Fruit fly (Drosophila melanogaster) whole organism, embryonic: ENCODE data around the gene kirre.

ENCODE experiments used
- Abd-B ChIP-seq: fragments of 200-800 bp; sonication (Bioruptor generic); optimal IDR thresholded peaks from 2 replicates; lab custom pipeline; 2018; ENCODE audit warnings: missing biosample characterization, mild to moderate bottlenecking, missing genetic modification characterization, moderate library complexity
- Awh ChIP-seq: fragments of 200-800 bp; sonication (Bioruptor generic); IDR thresholded peaks from 2 replicates; pipeline ENCODE4, ENCODE4 v1.3.6; 2022; ENCODE audit warnings: missing biosample characterization, missing genetic modification characterization
- Bteb2 ChIP-seq: fragments of 200-800 bp; sonication (Bioruptor generic); optimal IDR thresholded peaks from 2 replicates; lab custom pipeline; 2016; ENCODE audit warnings: missing biosample characterization, missing genetic modification characterization
- CG10462 ChIP-seq: fragments of 200-800 bp; sonication (Bioruptor generic); optimal IDR thresholded peaks from 2 replicates; lab custom pipeline; 2016; ENCODE audit warnings: missing biosample characterization, missing genetic modification characterization
- CG10654 ChIP-seq: fragments of 200-800 bp; sonication (Bioruptor generic); optimal IDR thresholded peaks from 2 replicates; lab custom pipeline; 2016; ENCODE audit warnings: missing biosample characterization, missing genetic modification characterization
- CG11504 ChIP-seq: fragments of 200-800 bp; sonication (Bioruptor generic); optimal IDR thresholded peaks from 3 replicates; lab custom pipeline; 2019; ENCODE audit warnings: missing biosample characterization, mild to moderate bottlenecking, missing genetic modification characterization, moderate library complexity
- CG12391 ChIP-seq: fragments of 200-800 bp; sonication (Bioruptor generic); optimal IDR thresholded peaks from 3 replicates; lab custom pipeline; 2018; ENCODE audit warnings: missing biosample characterization, mild to moderate bottlenecking, missing genetic modification characterization, moderate library complexity
- CG13894 ChIP-seq: fragments of 200-800 bp; sonication (Bioruptor generic); optimal IDR thresholded peaks from 3 replicates; lab custom pipeline; 2018; ENCODE audit warnings: missing biosample characterization, mild to moderate bottlenecking, missing genetic modification characterization, moderate library complexity
- CG14441 ChIP-seq: fragments of 200-800 bp; sonication (Bioruptor generic); IDR thresholded peaks from 2 replicates; pipeline ENCODE4 v1.3.6; 2022; ENCODE audit warnings: missing biosample characterization, missing genetic modification characterization
- CG2678 ChIP-seq: fragments of 200-800 bp; sonication (Bioruptor generic); optimal IDR thresholded peaks from 3 replicates; lab custom pipeline; 2019; ENCODE audit warnings: missing biosample characterization, mild to moderate bottlenecking, missing genetic modification characterization, moderate library complexity
- CG3281 ChIP-seq: fragments of 200-800 bp; sonication (Bioruptor generic); optimal IDR thresholded peaks from 3 replicates; lab custom pipeline; 2017; ENCODE audit warnings: missing biosample characterization, mild to moderate bottlenecking, missing genetic modification characterization
- CG33213 ChIP-seq: fragments of 200-800 bp; sonication (Bioruptor generic); optimal IDR thresholded peaks from 3 replicates; lab custom pipeline; 2016; ENCODE audit warnings: missing biosample characterization, missing genetic modification characterization
- CG3847 ChIP-seq: fragments of 200-800 bp; sonication (Bioruptor generic); IDR thresholded peaks from 2 replicates; pipeline ENCODE4 v1.3.6; 2022; ENCODE audit warnings: missing biosample characterization, missing genetic modification characterization
- CG4328 ChIP-seq: fragments of 200-800 bp; sonication (Bioruptor generic); optimal IDR thresholded peaks from 3 replicates; lab custom pipeline; 2017; ENCODE audit warnings: missing biosample characterization, missing genetic modification reagents, missing genetic modification characterization
- CG4424 ChIP-seq: fragments of 200-800 bp; sonication (Bioruptor generic); optimal IDR thresholded peaks from 3 replicates; lab custom pipeline; 2016; ENCODE audit warnings: missing biosample characterization, missing genetic modification characterization
- CG8281 ChIP-seq: fragments of 200-800 bp; sonication (Bioruptor generic); optimal IDR thresholded peaks from 2 replicates; lab custom pipeline; 2018; ENCODE audit warnings: missing biosample characterization, mild to moderate bottlenecking, missing genetic modification characterization, moderate library complexity
- CkIIα-i1 ChIP-seq: fragments of 200-800 bp; sonication (Bioruptor generic); IDR thresholded peaks from 2 replicates; pipeline ENCODE4 v1.3.6; 2022; ENCODE audit warnings: missing biosample characterization, missing genetic modification characterization
- Deaf1 ChIP-seq: fragments of 200-800 bp; optimal IDR thresholded peaks from 3 replicates; lab custom pipeline; 2019; ENCODE audit warnings: missing biosample characterization, mild to moderate bottlenecking, missing genetic modification characterization, moderate library complexity
- Dip2 ChIP-seq: fragments of 200-800 bp; sonication (Bioruptor generic); IDR thresholded peaks from 2 replicates; pipeline ENCODE4 v1.3.6; 2022; ENCODE audit warnings: missing biosample characterization, missing genetic modification characterization
- Doc3 ChIP-seq: fragments of 200-800 bp; sonication (Bioruptor generic); IDR thresholded peaks from 3 replicates; pipeline ENCODE4 v1.3.6; 2022; ENCODE audit warnings: missing biosample characterization, missing genetic modification characterization; ENCODE audit not compliant: partially characterized antibody
- Gug ChIP-seq: fragments of 200-800 bp; sonication (Bioruptor generic); IDR thresholded peaks from 4 replicates; pipeline ENCODE4 v1.3.6; 2022; ENCODE audit warnings: missing biosample characterization, missing genetic modification characterization
- Hmr ChIP-seq: fragments of 200-800 bp; sonication (Bioruptor generic); optimal IDR thresholded peaks from 3 replicates; lab custom pipeline; 2017; ENCODE audit warnings: mild to moderate bottlenecking, missing biosample characterization, missing genetic modification reagents, missing genetic modification characterization
- Hmx ChIP-seq: fragments of 200-800 bp; sonication (Bioruptor generic); optimal IDR thresholded peaks from 2 replicates; lab custom pipeline; 2016; ENCODE audit warnings: missing biosample characterization, missing genetic modification characterization
- Lpt ChIP-seq: fragments of >200 bp; optimal IDR thresholded peaks from 2 replicates; lab custom pipeline; 2018; ENCODE audit warnings: missing biosample characterization, missing genetic modification characterization
- MBD-R2 ChIP-seq: fragments of 200-800 bp; sonication (Bioruptor generic); IDR thresholded peaks from 2 replicates; pipeline ENCODE4 v1.3.6; 2022; ENCODE audit warnings: missing biosample characterization, missing genetic modification characterization
- MESR4 ChIP-seq: fragments of 200-800 bp; sonication (Bioruptor generic); optimal IDR thresholded peaks from 2 replicates; lab custom pipeline; 2018; ENCODE audit warnings: missing biosample characterization, mild to moderate bottlenecking, missing genetic modification characterization, moderate library complexity
- Mad ChIP-seq: fragments of 200-800 bp; sonication (Bioruptor generic); optimal IDR thresholded peaks from 2 replicates; lab custom pipeline; 2016; ENCODE audit warnings: missing biosample characterization, missing genetic modification characterization
- NfI ChIP-seq: fragments of 200-800 bp; sonication (Bioruptor generic); optimal IDR thresholded peaks from 3 replicates; lab custom pipeline; 2018; ENCODE audit warnings: missing biosample characterization, mild to moderate bottlenecking, missing genetic modification characterization, moderate library complexity
- Pdp1 ChIP-seq, 2 experiments: fragments of 200-800 bp; sonication (Bioruptor generic); optimal IDR thresholded peaks; 3 replicates each; lab custom pipeline; 2016; ENCODE audit warnings: missing biosample characterization in 2 of 2, missing genetic modification characterization in 2 of 2, mild to moderate bottlenecking in 1 of 2, moderate library complexity in 1 of 2
- Xrp1 ChIP-seq: fragments of 200-800 bp; sonication (Bioruptor generic); IDR thresholded peaks from 2 replicates; pipeline ENCODE4 v1.3.6; 2022; ENCODE audit warnings: missing biosample characterization, missing genetic modification characterization
- btn ChIP-seq: fragments of 200-800 bp; sonication (Bioruptor generic); optimal IDR thresholded peaks from 2 replicates; lab custom pipeline; 2016; ENCODE audit warnings: missing biosample characterization, missing genetic modification characterization
- chm ChIP-seq: fragments of 200-800 bp; sonication (Bioruptor generic); IDR thresholded peaks from 2 replicates; pipeline ENCODE4 v1.3.6; 2022; ENCODE audit warnings: missing biosample characterization, missing genetic modification characterization
- danr ChIP-seq: fragments of 200-800 bp; sonication (Bioruptor generic); IDR thresholded peaks from 2 replicates; pipeline ENCODE4 v1.3.6; 2022; ENCODE audit warnings: missing biosample characterization, missing genetic modification characterization
- emc ChIP-seq: fragments of 200-800 bp; sonication (Bioruptor generic); optimal IDR thresholded peaks from 2 replicates; lab custom pipeline; 2016; ENCODE audit warnings: missing biosample characterization, missing genetic modification characterization
- grau ChIP-seq: fragments of 200-800 bp; optimal IDR thresholded peaks from 3 replicates; lab custom pipeline; 2019; ENCODE audit warnings: missing biosample characterization, mild to moderate bottlenecking, missing genetic modification characterization, moderate library complexity
- maf-S ChIP-seq: fragments of 200-800 bp; sonication (Bioruptor generic); optimal IDR thresholded peaks from 2 replicates; lab custom pipeline; 2016; ENCODE audit warnings: missing biosample characterization, missing genetic modification characterization
- mirr ChIP-seq: fragments of 200-800 bp; sonication (Bioruptor generic); optimal IDR thresholded peaks from 3 replicates; lab custom pipeline; 2018; ENCODE audit warnings: missing biosample characterization, mild to moderate bottlenecking, missing genetic modification characterization
- otp ChIP-seq: fragments of 200-800 bp; sonication (Bioruptor generic); IDR thresholded peaks from 3 replicates; pipeline ENCODE4, ENCODE4 v1.3.6; 2022; ENCODE audit warnings: missing biosample characterization, missing genetic modification characterization
- pnt ChIP-seq: fragments of 200-800 bp; sonication (Bioruptor generic); optimal IDR thresholded peaks from 3 replicates; lab custom pipeline; 2016; ENCODE audit warnings: missing biosample characterization, missing genetic modification characterization
- psq ChIP-seq: fragments of 200-800 bp; sonication (Bioruptor generic); optimal IDR thresholded peaks from 2 replicates; lab custom pipeline; 2017; ENCODE audit warnings: missing biosample characterization, missing genetic modification characterization
- rib ChIP-seq: fragments of 200-800 bp; sonication (Bioruptor generic); IDR thresholded peaks from 2 replicates; pipeline ENCODE4 v1.3.6; 2022; ENCODE audit warnings: missing biosample characterization, missing genetic modification characterization
- schlank ChIP-seq: fragments of 200-800 bp; sonication (Bioruptor generic); optimal IDR thresholded peaks from 2 replicates; lab custom pipeline; 2018; ENCODE audit warnings: missing biosample characterization, mild to moderate bottlenecking, missing genetic modification characterization
- sens ChIP-seq: fragments of 200-800 bp; sonication (Bioruptor generic); peaks from one replicate; lab custom pipeline; 2016; ENCODE audit warnings: missing biosample characterization, missing genetic modification characterization
- slp2 ChIP-seq: fragments of 200-800 bp; sonication (Bioruptor generic); optimal IDR thresholded peaks from 2 replicates; lab custom pipeline; 2016; ENCODE audit warnings: missing biosample characterization, missing genetic modification characterization
- sna ChIP-seq: fragments of 200-800 bp; sonication (Bioruptor generic); IDR thresholded peaks from 2 replicates; pipeline ENCODE4 v1.3.6; 2022; ENCODE audit warnings: missing biosample characterization, missing genetic modification characterization; ENCODE audit not compliant: partially characterized antibody
- tap ChIP-seq: fragments of 200-800 bp; optimal IDR thresholded peaks from 3 replicates; lab custom pipeline; 2019; ENCODE audit warnings: missing biosample characterization, mild to moderate bottlenecking, missing genetic modification characterization, moderate library complexity
- trem ChIP-seq: fragments of 200-800 bp; optimal IDR thresholded peaks from 3 replicates; lab custom pipeline; 2019; ENCODE audit warnings: missing biosample characterization, mild to moderate bottlenecking, missing genetic modification characterization, moderate library complexity
- trh ChIP-seq: fragments of 200-800 bp; sonication (Bioruptor generic); optimal IDR thresholded peaks from 2 replicates; lab custom pipeline; 2016; ENCODE audit warnings: missing biosample characterization, missing genetic modification characterization
- vfl ChIP-seq: fragments of 200-800 bp; sonication (Bioruptor generic); optimal IDR thresholded peaks from 2 replicates; lab custom pipeline; 2016; ENCODE audit warnings: missing biosample characterization, missing genetic modification characterization
- wek ChIP-seq: fragments of 200-800 bp; sonication (Bioruptor generic); optimal IDR thresholded peaks from 3 replicates; lab custom pipeline; 2018; ENCODE audit warnings: missing biosample characterization, mild to moderate bottlenecking, missing genetic modification characterization, moderate library complexity
- zen2 ChIP-seq: fragments of 200-800 bp; sonication (Bioruptor generic); IDR thresholded peaks from 3 replicates; pipeline ENCODE4 v1.3.6; 2022; ENCODE audit warnings: missing biosample characterization, missing genetic modification characterization; ENCODE audit not compliant: partially characterized antibody

The kirre gene

DNA sequence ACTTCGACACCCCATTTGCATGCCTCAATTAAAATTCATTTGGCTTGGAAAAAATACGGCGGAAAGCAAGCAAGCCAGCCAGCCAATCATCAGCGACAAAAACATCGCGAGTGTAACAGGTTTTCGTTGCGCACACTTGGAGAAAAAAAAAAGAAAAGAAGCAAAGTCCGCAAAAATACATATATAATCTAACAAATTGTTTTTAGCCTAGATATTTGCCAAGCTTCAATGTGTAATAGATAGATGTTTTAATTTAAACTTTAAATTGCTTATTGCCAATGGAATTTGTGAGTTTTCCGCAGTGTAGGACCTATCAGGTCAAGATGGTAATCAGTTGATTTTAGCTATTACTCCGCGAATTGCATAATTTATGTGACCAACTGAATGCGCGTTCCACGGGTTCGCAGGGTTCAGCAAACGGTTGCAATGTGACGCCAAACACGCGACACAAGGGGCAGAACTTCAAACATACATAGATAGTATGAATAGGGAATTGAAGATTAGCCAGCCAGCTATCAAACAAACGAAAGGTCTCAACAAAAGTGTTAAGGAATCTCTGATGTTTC lies 46.5 kb downstream of the kirre start (continued):
- TF ChIP-seq Xrp1: peak; percentile 89
- TF ChIP-seq mirr (GFP tag; lab: Kevin White, UChicago): peak; percentile 46
- peak; percentile 81 for TF ChIP-seq vfl (GFP tag; lab: Kevin White, UChicago)
- TF ChIP-seq danr (GFP tag; lab: Robert Waterston, UW): peak; percentile 83
- peak; percentile 18 for TF ChIP-seq trem (tag; lab: Kevin White, UChicago)
- peak; percentile 58 for TF ChIP-seq wek
- peak; percentile 70 for TF ChIP-seq slp2 (GFP tag; lab: Kevin White, UChicago)
- TF ChIP-seq btn (GFP tag; lab: Kevin White, UChicago): peak; percentile 75
- TF ChIP-seq emc (GFP tag; lab: Kevin White, UChicago): peak; percentile 80
- TF ChIP-seq Mad: peak; percentile 85
- peak; percentile 80 for TF ChIP-seq NfI (GFP tag; lab: Kevin White, UChicago)
- TF ChIP-seq pnt (GFP tag; lab: Kevin White, UChicago): peak; percentile 79
- peak; percentile 85 for TF ChIP-seq Awh (GFP tag; lab: Robert Waterston, UW)
- TF ChIP-seq CG3281 (GFP tag; lab: Kevin White, UChicago): peak; percentile 88
- peak; percentile 96 for TF ChIP-seq CG14441
- peak; percentile 80 for TF ChIP-seq CG12391
- peak; percentile 85 for TF ChIP-seq CG10654 (GFP tag; lab: Kevin White, UChicago)
- peak; percentile 83 for TF ChIP-seq maf-S (GFP tag; lab: Kevin White, UChicago)
- no peak for TF ChIP-seq sna
- peak; percentile 91 for TF ChIP-seq otp (GFP tag; lab: Robert Waterston, UW)
- peak; percentile 7 for TF ChIP-seq MESR4 (GFP tag; lab: Kevin White, UChicago)
- no peak for TF ChIP-seq Lpt
- TF ChIP-seq CG33213 (GFP tag; lab: Kevin White, UChicago): peak; percentile 88
- TF ChIP-seq Hmr (GFP tag; lab: Kevin White, UChicago): peak; percentile 85
- peak; percentile 53 for TF ChIP-seq CG10462
- no peak for TF ChIP-seq psq
- TF ChIP-seq CG4424: peak; percentile 89
- TF ChIP-seq Gug: peak; percentile 81
- peak; percentile 83 for TF ChIP-seq Abd-B (GFP tag; lab: Kevin White, UChicago)
- TF ChIP-seq CG8281: peak; percentile 61
- TF ChIP-seq chm (GFP tag; lab: Robert Waterston, UW): peak; percentile 84
- peak; percentile 93 for TF ChIP-seq CG3847
- TF ChIP-seq Hmx (GFP tag; lab: Kevin White, UChicago): peak; percentile 70
- peak; percentile 70 for TF ChIP-seq tap
- no peak for TF ChIP-seq Doc3 (GFP tag; lab: Robert Waterston, UW)
- TF ChIP-seq CG13894 (tag; lab: Kevin White, UChicago): peak; percentile 74
- TF ChIP-seq CG4328 (GFP tag; lab: Kevin White, UChicago): peak; percentile 70
- no peak for TF ChIP-seq zen2 (GFP tag; lab: Robert Waterston, UW)
- TF ChIP-seq trh (GFP tag; lab: Kevin White, UChicago): peak; percentile 66
- TF ChIP-seq CG11504 (tag; lab: Kevin White, UChicago): peak; percentile 92
- TF ChIP-seq Pdp1 (GFP tag; optimal IDR thresholded peaks at IDR 0.05; lab: Kevin White, UChicago): peak; percentile 91 to 92
- TF ChIP-seq Bteb2: peak; percentile 91
- peak; percentile 93 for TF ChIP-seq CG2678
- TF ChIP-seq rib (GFP tag; lab: Robert Waterston, UW): peak; percentile 88
- no peak for TF ChIP-seq Dip2
- TF ChIP-seq MBD-R2: peak; percentile 80
- peak; percentile 68 for TF ChIP-seq schlank (tag; lab: Kevin White, UChicago)
- peak; percentile 72 for TF ChIP-seq grau (tag; lab: Kevin White, UChicago)
- TF ChIP-seq sens (GFP tag; lab: Kevin White, UChicago): peak; percentile 98
- peak; percentile 69; the same call in 1 of the 2 replicates for TF ChIP-seq CkIIα-i1 (GFP tag; lab: Robert Waterston, UW)
- peak; percentile 28 for TF ChIP-seq Deaf1 (tag; lab: Kevin White, UChicago)
